Worm (Caenorhabditis elegans): ENCODE measurements around the gene T08G5.2.

T08G5.2 gene

ce11 chrV:14008353-14008859 is 17.7 kb downstream of the T08G5.2 start (continued):
- peak; percentile 64 for TF ChIP-seq hlh-11 (tag; optimal IDR thresholded peaks at IDR 0.05)
- peak; percentile 35; the same call in 1 of the 2 replicates for TF ChIP-seq pha-4 (GFP tag; IDR thresholded peaks at IDR 0.05)
- no peak for TF ChIP-seq pha-4 (tag; optimal IDR thresholded peaks at IDR 0.05)
- TF ChIP-seq ceh-28 (tag; optimal IDR thresholded peaks at IDR 0.05) = no peak
- peak; percentile 58; the same call in 1 of the 2 replicates for TF ChIP-seq daf-19 (GFP tag; conservative IDR thresholded peaks at IDR 0.05)
- peak; percentile 58 for TF ChIP-seq mes-2 (tag; optimal IDR thresholded peaks at IDR 0.05; ENCODE audit: poor library complexity, severe bottlenecking)
- no peak for TF ChIP-seq ceh-44 (GFP tag; IDR thresholded peaks at IDR 0.05)
- no peak for TF ChIP-seq snpc-1.2 (GFP tag; IDR thresholded peaks at IDR 0.05)
- TF ChIP-seq fkh-10 (GFP tag; optimal IDR thresholded peaks at IDR 0.05) = no peak
- TF ChIP-seq cey-2 (tag; optimal IDR thresholded peaks at IDR 0.05; ENCODE audit: borderline replicate concordance, insufficient read depth) = no peak
- TF ChIP-seq dpl-1 (GFP tag; optimal IDR thresholded peaks at IDR 0.05) = peak; percentile 46
- no peak for TF ChIP-seq aly-2 (tag; optimal IDR thresholded peaks at IDR 0.05)
- no peak for TF ChIP-seq nhr-76 (tag; optimal IDR thresholded peaks at IDR 0.05)
- peak; percentile 62; the same call in 1 of the 2 replicates for TF ChIP-seq dmd-6 (GFP tag; IDR thresholded peaks at IDR 0.05)
- TF ChIP-seq F37D6.2 (tag; optimal IDR thresholded peaks at IDR 0.05) = no peak
- TF ChIP-seq pqm-1 (tag; optimal IDR thresholded peaks at IDR 0.05) = peak; percentile 26
- no peak for TF ChIP-seq duxl-1 (tag; optimal IDR thresholded peaks at IDR 0.05; ENCODE audit: poor library complexity)
- TF ChIP-seq ceh-62 (tag; optimal IDR thresholded peaks at IDR 0.05) = no peak
- no peak for TF ChIP-seq R02D3.7 (tag; optimal IDR thresholded peaks at IDR 0.05)
- TF ChIP-seq nhr-48 (tag; optimal IDR thresholded peaks at IDR 0.05) = peak; percentile 4
- TF ChIP-seq hif-1 (tag; optimal IDR thresholded peaks at IDR 0.05) = no peak
- TF ChIP-seq skn-1 (tag; optimal IDR thresholded peaks at IDR 0.05) = no peak
- TF ChIP-seq zip-2 (tag; optimal IDR thresholded peaks at IDR 0.05) = no peak
- TF ChIP-seq mdl-1 (tag; optimal IDR thresholded peaks at IDR 0.05) = no peak
- no peak for TF ChIP-seq zfp-2 (tag; optimal IDR thresholded peaks at IDR 0.05)
- peak; percentile 21 for TF ChIP-seq mep-1 (tag; optimal IDR thresholded peaks at IDR 0.05)
- TF ChIP-seq lim-7 (GFP tag; IDR thresholded peaks at IDR 0.05) = no peak
- no peak for TF ChIP-seq saeg-2 (GFP tag; IDR thresholded peaks at IDR 0.05)
- TF ChIP-seq lir-3 (tag; optimal IDR thresholded peaks at IDR 0.05) = no peak

DNA sequence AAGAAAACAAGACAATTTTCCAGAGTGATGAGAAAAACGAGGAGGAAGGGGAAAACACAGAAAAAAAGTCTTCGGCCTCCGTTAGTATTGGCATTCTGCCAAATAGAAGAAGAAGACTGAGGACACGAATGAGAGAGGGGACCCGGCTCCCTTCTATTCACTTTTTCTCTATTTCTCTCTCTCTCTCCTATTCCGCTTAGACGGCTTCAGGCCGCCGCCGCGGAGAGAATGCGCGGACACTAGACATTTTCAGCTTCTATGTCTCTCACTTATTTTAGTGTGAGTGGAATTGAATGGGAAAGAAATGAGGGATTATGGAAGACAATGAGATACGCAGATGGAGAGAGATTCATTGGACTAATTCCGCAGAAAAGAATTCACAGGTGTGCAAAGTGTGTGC is 19.3 kb downstream of the T08G5.2 start:
- TF ChIP-seq egl-43 (GFP tag; IDR thresholded peaks at IDR 0.05) (no peak), aha-1 (tag) (no peak), lsy-2 (tag; optimal IDR thresholded peaks at IDR 0.05) (peak in 1 of 2 experiments; percentile 47), nhr-6 (tag; optimal IDR thresholded peaks at IDR 0.05) (no peak), zfp-3 (GFP tag; conservative IDR thresholded peaks at IDR 0.05) (no peak), hif-1 (tag; optimal IDR thresholded peaks at IDR 0.05) (no peak), lin-29 (GFP tag; IDR thresholded peaks at IDR 0.05) (no peak), cey-2 (tag; optimal IDR thresholded peaks at IDR 0.05; ENCODE audit: borderline replicate concordance, insufficient read depth) (no peak), ctbp-1 (GFP tag; IDR thresholded peaks at IDR 0.05) (0 out of 2 replicates have a peak, but pooled peaks have one; percentile 40), mdl-1 (tag; optimal IDR thresholded peaks at IDR 0.05) (no peak), unc-39 (tag; optimal IDR thresholded peaks at IDR 0.05) (no peak), Y75B8A.6 (GFP tag; IDR thresholded peaks at IDR 0.05) (no peak), lin-13 (GFP tag; optimal IDR thresholded peaks at IDR 0.05) (no peak), daf-16 (GFP tag; optimal IDR thresholded peaks at IDR 0.05) (no peak), daf-16 (tag; optimal IDR thresholded peaks at IDR 0.05) (no peak), madf-5 (GFP tag; IDR thresholded peaks at IDR 0.05) (no peak), nhr-11 (tag; optimal IDR thresholded peaks at IDR 0.05) (no peak), hlh-30 (tag; optimal IDR thresholded peaks at IDR 0.05; ENCODE audit: insufficient read depth) (no peak), zip-11 (GFP tag; IDR thresholded peaks at IDR 0.05) (no peak), rbr-2 (tag; optimal IDR thresholded peaks at IDR 0.05) (peak; percentile 51), daf-19 (GFP tag; conservative IDR thresholded peaks at IDR 0.05) (peak; percentile 71; the same call in 1 of the 2 replicates), mep-1 (tag; optimal IDR thresholded peaks at IDR 0.05) (peak; percentile 16), hmg-1.1 (GFP tag; IDR thresholded peaks at IDR 0.05) (peak; percentile 56)
